In the genomic region with DNA sequence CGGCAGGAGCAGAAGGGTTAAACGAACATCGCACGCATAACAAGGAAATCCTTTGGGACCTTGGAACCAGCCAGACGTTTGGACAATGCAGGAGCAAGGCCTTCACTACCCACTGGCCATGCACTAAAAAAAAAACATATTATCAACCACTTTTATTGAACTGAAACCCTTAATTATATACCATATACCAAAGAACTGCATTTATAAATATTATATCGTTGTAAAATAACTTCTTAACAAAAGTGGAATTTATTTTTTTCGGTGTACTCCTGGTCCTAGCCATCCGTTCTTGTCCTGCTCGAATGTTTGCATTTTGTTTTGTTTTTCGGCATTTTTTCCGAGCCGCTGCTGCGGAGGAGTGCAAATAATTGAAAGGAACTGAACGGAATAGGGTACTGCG, we compare ENCODE assay signal across 3 fruit fly cellular contexts.
TF ChIP-seq lines count a peak whose summit lies in the region.

No protein-coding gene starts in this region.

TF ChIP-seq in whole organism, embryonic, 481 proteins besides CTCF, POLR2A, EP300 and RAD21 (continued from another document):
- TF ChIP-seq CG4404 (GFP tag; IDR thresholded peaks at IDR 0.05; lab: Robert Waterston, UW) (peak; percentile 19; the same call in 1 of the 2 replicates), chinmo (GFP tag; IDR thresholded peaks at IDR 0.05; lab: Robert Waterston, UW; ENCODE audit: partially characterized antibody) (no peak), HmgD (GFP tag; optimal IDR thresholded peaks at IDR 0.05; lab: Kevin White, UChicago) (no peak), Awh (GFP tag; IDR thresholded peaks at IDR 0.05; lab: Robert Waterston, UW) (0 out of 2 replicates have a peak, but pooled peaks have one; percentile 27), CG32772 (GFP tag; IDR thresholded peaks at IDR 0.05; lab: Robert Waterston, UW) (no peak), Ada2b (GFP tag; IDR thresholded peaks at IDR 0.05; lab: Robert Waterston, UW) (no peak)

TF ChIP-seq in whole organism, prepupa, 60 proteins besides CTCF, POLR2A, EP300 and RAD21 (continued from another document):
- TF ChIP-seq esn (GFP tag; optimal IDR thresholded peaks at IDR 0.05; lab: Kevin White, UChicago) = peak; percentile 0
- TF ChIP-seq CG6276 (GFP tag; optimal IDR thresholded peaks at IDR 0.05; lab: Kevin White, UChicago) = no peak
- TF ChIP-seq CG6792 (GFP tag; optimal IDR thresholded peaks at IDR 0.05; lab: Kevin White, UChicago) = no peak
- no peak for TF ChIP-seq fd85E (GFP tag; optimal IDR thresholded peaks at IDR 0.05; lab: Kevin White, UChicago)
- peak; percentile 33 for TF ChIP-seq dsx (GFP tag; optimal IDR thresholded peaks at IDR 0.05; lab: Kevin White, UChicago; ENCODE audit: poor library complexity, severe bottlenecking)
- peak; percentile 5 for TF ChIP-seq vri (GFP tag; optimal IDR thresholded peaks at IDR 0.05; lab: Kevin White, UChicago)
- no peak for TF ChIP-seq Hr38 (GFP tag; optimal IDR thresholded peaks at IDR 0.05; lab: Kevin White, UChicago)
- 0 out of 2 replicates have a peak, but pooled peaks have one; percentile 12 for TF ChIP-seq Gug (GFP tag; IDR thresholded peaks at IDR 0.05; lab: Robert Waterston, UW)
- peak; percentile 51; the same call in 2 of the 3 replicates for TF ChIP-seq CG6163 (GFP tag; IDR thresholded peaks at IDR 0.05; lab: Robert Waterston, UW)
- no peak for TF ChIP-seq Blimp-1 (GFP tag; optimal IDR thresholded peaks at IDR 0.05; lab: Kevin White, UChicago)
- no peak for TF ChIP-seq dac (GFP tag; optimal IDR thresholded peaks at IDR 0.05; lab: Kevin White, UChicago)
- peak; percentile 63 for TF ChIP-seq CG3919 (GFP tag; optimal IDR thresholded peaks at IDR 0.05; lab: Kevin White, UChicago)
- peak; percentile 41 for TF ChIP-seq CG31627 (GFP tag; optimal IDR thresholded peaks at IDR 0.05; lab: Kevin White, UChicago)
- peak; percentile 59 for TF ChIP-seq CG6808 (GFP tag; optimal IDR thresholded peaks at IDR 0.05; lab: Kevin White, UChicago)
- TF ChIP-seq Sox15 (GFP tag; optimal IDR thresholded peaks at IDR 0.05; lab: Kevin White, UChicago) = no peak
- no peak for TF ChIP-seq CG15336 (GFP tag; IDR thresholded peaks at IDR 0.05; lab: Robert Waterston, UW)
- TF ChIP-seq Eip75B (GFP tag; optimal IDR thresholded peaks at IDR 0.05; lab: Kevin White, UChicago) = peak; percentile 10
- peak; percentile 56 for TF ChIP-seq Ets96B (tag; optimal IDR thresholded peaks at IDR 0.05; lab: Kevin White, UChicago)
- TF ChIP-seq Smox (GFP tag; optimal IDR thresholded peaks at IDR 0.05; lab: Kevin White, UChicago) = peak; percentile 36
- peak in 1 of 2 experiments; percentile 9 for TF ChIP-seq salr (GFP tag; optimal IDR thresholded peaks at IDR 0.05; lab: Kevin White, UChicago)
- TF ChIP-seq fd59A (GFP tag; optimal IDR thresholded peaks at IDR 0.05; lab: Kevin White, UChicago) = peak; percentile 51
- no peak for TF ChIP-seq fkh (GFP tag; optimal IDR thresholded peaks at IDR 0.05; lab: Kevin White, UChicago)
- peak; percentile 19 for TF ChIP-seq Sox102F (GFP tag; optimal IDR thresholded peaks at IDR 0.05; lab: Kevin White, UChicago)
- TF ChIP-seq CG6854 (GFP tag; optimal IDR thresholded peaks at IDR 0.05; lab: Kevin White, UChicago) = no peak
- TF ChIP-seq CG10631 (GFP tag; optimal IDR thresholded peaks at IDR 0.05; lab: Kevin White, UChicago) = peak; percentile 47
- TF ChIP-seq ss (GFP tag; optimal IDR thresholded peaks at IDR 0.05; lab: Kevin White, UChicago) = peak; percentile 16 to 47
- no peak for TF ChIP-seq Eip93F (GFP tag; optimal IDR thresholded peaks at IDR 0.05; lab: Kevin White, UChicago)
- peak; percentile 59 for TF ChIP-seq topi (GFP tag; optimal IDR thresholded peaks at IDR 0.05; lab: Kevin White, UChicago)
- TF ChIP-seq acj6 (GFP tag; optimal IDR thresholded peaks at IDR 0.05; lab: Kevin White, UChicago) = peak; percentile 44
- no peak for TF ChIP-seq Ets21C (GFP tag; optimal IDR thresholded peaks at IDR 0.05; lab: Kevin White, UChicago)
- TF ChIP-seq CG8319 (GFP tag; optimal IDR thresholded peaks at IDR 0.05; lab: Kevin White, UChicago) = peak; percentile 27
- TF ChIP-seq CG8119 (GFP tag; IDR thresholded peaks at IDR 0.05; lab: Robert Waterston, UW) = peak; percentile 23; the same call in 1 of the 3 replicates
- peak; percentile 24 for TF ChIP-seq CG11902 (GFP tag; optimal IDR thresholded peaks at IDR 0.05; lab: Kevin White, UChicago)
- peak; percentile 48 for TF ChIP-seq Met (GFP tag; optimal IDR thresholded peaks at IDR 0.05; lab: Kevin White, UChicago)
- TF ChIP-seq CG11762 (GFP tag; optimal IDR thresholded peaks at IDR 0.05; lab: Kevin White, UChicago; ENCODE audit: insufficient read depth) = peak; percentile 43
- peak; percentile 2 for TF ChIP-seq CG9139 (GFP tag; optimal IDR thresholded peaks at IDR 0.05; lab: Kevin White, UChicago)
- peak; percentile 52 for TF ChIP-seq spab (GFP tag; optimal IDR thresholded peaks at IDR 0.05; lab: Kevin White, UChicago)

TF ChIP-seq in whole organism, wandering third instar larva, 38 proteins besides CTCF, POLR2A, EP300 and RAD21 (continued from another document):
- TF ChIP-seq Abd-B (GFP tag; optimal IDR thresholded peaks at IDR 0.05; lab: Kevin White, UChicago) = no peak
- peak; percentile 9 for TF ChIP-seq sage (GFP tag; optimal IDR thresholded peaks at IDR 0.05; lab: Kevin White, UChicago)
